Worm (Caenorhabditis elegans) whole organism, late embryonic: ENCODE results near the gene dmsr-14.

Experiments used
- ceh-34 ChIP-seq: sonication (generic microtip); optimal IDR thresholded peaks from 2 replicates; lab custom pipeline; 2016; ENCODE audit warnings: mild to moderate bottlenecking, missing genetic modification characterization, missing compliant biosample characterization
- eyg-1 ChIP-seq: sonication (generic microtip); optimal IDR thresholded peaks from 2 replicates; lab custom pipeline; 2016; ENCODE audit warnings: missing genotype, missing genetic modification characterization, missing compliant biosample characterization
- fkh-10 ChIP-seq: fragments of 150-350 bp; optimal IDR thresholded peaks from 2 replicates; lab custom pipeline; 2014; ENCODE audit warnings: missing biosample characterization, missing genetic modification reagents, missing genetic modification characterization
- hlh-6 ChIP-seq: sonication (generic microtip); optimal IDR thresholded peaks from 2 replicates; lab custom pipeline; 2016; ENCODE audit warnings: missing genotype, missing genetic modification characterization, missing compliant biosample characterization
- pha-4 ChIP-seq: fragments of 150-350 bp; optimal IDR thresholded peaks from 2 replicates; lab custom pipeline; 2018; ENCODE audit warnings: missing biosample characterization, missing genetic modification reagents, missing genetic modification characterization

DNA sequence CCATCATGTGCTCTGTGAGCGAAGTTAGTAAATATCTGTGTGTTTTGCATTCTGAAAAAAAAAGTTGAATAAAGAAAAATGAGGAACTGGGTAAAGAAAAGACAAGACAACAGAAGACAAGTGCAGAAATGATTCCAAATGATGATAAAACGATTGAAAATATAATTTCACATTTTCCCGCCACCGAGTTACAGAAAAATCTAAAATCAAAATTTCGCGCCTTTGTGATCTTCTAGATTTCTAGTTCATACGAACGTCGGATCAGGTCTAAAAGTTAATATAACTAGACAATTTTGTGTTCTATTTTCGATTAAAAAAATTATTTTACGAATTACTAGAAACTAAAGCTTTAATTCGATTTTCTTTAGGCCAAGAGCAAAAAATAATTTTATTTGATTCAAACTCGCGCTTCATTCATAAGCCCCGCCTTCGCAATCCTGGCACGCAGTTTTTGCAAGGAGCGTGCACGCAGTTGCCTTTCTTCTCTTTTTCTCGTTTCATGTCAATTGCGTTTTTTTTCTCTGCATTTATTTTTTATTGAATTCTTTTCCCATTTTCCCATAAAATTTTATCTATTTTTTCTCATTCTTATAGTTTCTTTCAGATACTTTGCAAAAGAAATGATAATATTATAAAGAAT lies 32.1 kb downstream of the dmsr-14 start, which contains the start of the genes spn-4 and spe-39:
- TF ChIP-seq eyg-1 (tag; lab: Kevin White, UChicago) (no peak), ceh-34 (no peak), hlh-6 (tag; lab: Kevin White, UChicago) (no peak), fkh-10 (GFP tag; lab: Kevin White, UChicago) (no peak), pha-4 (tag; lab: Kevin White, UChicago) (no peak)
